Fruit fly (Drosophila melanogaster): Measurements from ENCODE around the gene CG6171.

Gene CG6171

dm6 chr3R:15347822-15348221 lies 15.8 kb downstream of the CG6171 start, which contains the start of the genes CG42726 and CG42727 (continued):
- TF ChIP-seq run (tag; optimal IDR thresholded peaks at IDR 0.05) (no peak), CG31365 (tag; optimal IDR thresholded peaks at IDR 0.05) (no peak), CG10565 (GFP tag; optimal IDR thresholded peaks at IDR 0.05) (no peak), dm (GFP tag; optimal IDR thresholded peaks at IDR 0.05) (no peak), CG2712 (tag; optimal IDR thresholded peaks at IDR 0.05) (peak; percentile 55), Dek (tag; optimal IDR thresholded peaks at IDR 0.05) (no peak), CG4282 (GFP tag; optimal IDR thresholded peaks at IDR 0.05) (no peak), CG7357 (GFP tag; IDR thresholded peaks at IDR 0.05) (no peak), CG8281 (tag; optimal IDR thresholded peaks at IDR 0.05) (no peak), fru (optimal IDR thresholded peaks at IDR 0.05) (no peak), CG13287 (GFP tag; IDR thresholded peaks at IDR 0.05; ENCODE audit: partially characterized antibody) (no peak; the same call in 1 of the 2 replicates), CoRest (tag; optimal IDR thresholded peaks at IDR 0.05) (peak; percentile 22), Spps (tag; optimal IDR thresholded peaks at IDR 0.05) (no peak), CG8478 (optimal IDR thresholded peaks at IDR 0.05) (no peak), CG32532 (GFP tag; IDR thresholded peaks at IDR 0.05) (peak; percentile 16; the same call in 1 of the 2 replicates), cwo (GFP tag; optimal IDR thresholded peaks at IDR 0.05) (no peak), trh (GFP tag; optimal IDR thresholded peaks at IDR 0.05) (no peak), ase (GFP tag; IDR thresholded peaks at IDR 0.05) (no peak), CG2199 (GFP tag; IDR thresholded peaks at IDR 0.05) (no peak), Atf3 (GFP tag; optimal IDR thresholded peaks at IDR 0.05) (no peak), CG3995 (GFP tag; optimal IDR thresholded peaks at IDR 0.05) (no peak), CG10431 (GFP tag; optimal IDR thresholded peaks at IDR 0.05) (no peak), slbo (GFP tag; IDR thresholded peaks at IDR 0.05) (peak; percentile 58; the same call in 1 of the 2 replicates), fd96Cb (tag; optimal IDR thresholded peaks at IDR 0.05) (peak; percentile 9), CG6654 (GFP tag; optimal IDR thresholded peaks at IDR 0.05) (no peak), CG1832 (GFP tag; optimal IDR thresholded peaks at IDR 0.05) (no peak), ssp (GFP tag; IDR thresholded peaks at IDR 0.05) (0 out of 2 replicates have a peak, but pooled peaks have one; percentile 6), rib (GFP tag; IDR thresholded peaks at IDR 0.05) (no peak), Myb (GFP tag; optimal IDR thresholded peaks at IDR 0.05) (no peak), Hr78 (GFP tag; optimal IDR thresholded peaks at IDR 0.05) (no peak), Mes4 (GFP tag; optimal IDR thresholded peaks at IDR 0.05) (no peak), Vsx1 (GFP tag; optimal IDR thresholded peaks at IDR 0.05) (no peak), Sox100B (GFP tag; optimal IDR thresholded peaks at IDR 0.05) (no peak), CG14667 (GFP tag; IDR thresholded peaks at IDR 0.05) (no peak), CG11723 (GFP tag; optimal IDR thresholded peaks at IDR 0.05) (no peak), mam (GFP tag; optimal IDR thresholded peaks at IDR 0.05) (peak; percentile 33), CG7556 (GFP tag; optimal IDR thresholded peaks at IDR 0.05) (peak; percentile 2), dpn (GFP tag; optimal IDR thresholded peaks at IDR 0.05) (peak in 1 of 2 experiments; percentile 46), CG31388 (GFP tag; optimal IDR thresholded peaks at IDR 0.05) (no peak), Fer1 (GFP tag; optimal IDR thresholded peaks at IDR 0.05) (peak; percentile 50), Nf-YC (tag; optimal IDR thresholded peaks at IDR 0.05) (no peak), row (GFP tag; IDR thresholded peaks at IDR 0.05) (peak; percentile 76), YL-1 (GFP tag; optimal IDR thresholded peaks at IDR 0.05) (peak; percentile 21), ftz-f1 (GFP tag; optimal IDR thresholded peaks at IDR 0.05) (no peak), usp (GFP tag; optimal IDR thresholded peaks at IDR 0.05) (no peak), sqz (GFP tag; optimal IDR thresholded peaks at IDR 0.05) (no peak), hth (optimal IDR thresholded peaks at IDR 0.05) (no peak), pnt (GFP tag; optimal IDR thresholded peaks at IDR 0.05) (no peak), Ets65A (GFP tag) (no peak), D19B (GFP tag; optimal IDR thresholded peaks at IDR 0.05) (no peak), CG8290 (GFP tag; optimal IDR thresholded peaks at IDR 0.05) (no peak), CG8290 (tag; optimal IDR thresholded peaks at IDR 0.05) (no peak), ro (GFP tag; IDR thresholded peaks at IDR 0.05) (no peak)

Measured in whole organism, embryonic.